Worm (Caenorhabditis elegans) whole organism, mixed stage, embryonic: ENCODE measurements around the gene srh-78.

ENCODE experiments used
- M03D4.4 ChIP-seq: sonication (generic microtip); optimal IDR thresholded peaks from 2 replicates; lab custom pipeline; 2017; ENCODE audit warnings: mild to moderate bottlenecking, missing genetic modification characterization, missing compliant biosample characterization
- bed-3 ChIP-seq: fragments of 200-800 bp; sonication (Bioruptor generic); optimal IDR thresholded peaks from 3 replicates; lab custom pipeline; 2018; ENCODE audit warnings: mild to moderate bottlenecking, missing genetic modification characterization, moderate library complexity, missing compliant biosample characterization
- blmp-1 ChIP-seq: fragments of 150-350 bp; optimal IDR thresholded peaks from 2 replicates; lab custom pipeline; 2014; ENCODE audit warnings: missing biosample characterization, missing genetic modification characterization
- ceh-39 ChIP-seq: fragments of 150-350 bp; optimal IDR thresholded peaks from 2 replicates; lab custom pipeline; 2014; ENCODE audit warnings: missing biosample characterization, missing genetic modification characterization
- ceh-43 ChIP-seq: fragments of 200-800 bp; sonication (Bioruptor generic); optimal IDR thresholded peaks from 2 replicates; lab custom pipeline; 2018; ENCODE audit warnings: mild to moderate bottlenecking, missing genetic modification characterization, moderate library complexity, missing compliant biosample characterization
- ceh-83 ChIP-seq: fragments of 200-800 bp; sonication (Bioruptor generic); optimal IDR thresholded peaks from 2 replicates; lab custom pipeline; 2018; ENCODE audit warnings: mild to moderate bottlenecking, missing genetic modification characterization, missing compliant biosample characterization
- ces-1 ChIP-seq: fragments of 150-350 bp; optimal IDR thresholded peaks from 2 replicates; lab custom pipeline; 2014; ENCODE audit warnings: missing biosample characterization, missing genetic modification reagents, missing genetic modification characterization
- cnd-1 ChIP-seq: fragments of 200-800 bp; sonication (Bioruptor generic); optimal IDR thresholded peaks from 2 replicates; lab custom pipeline; 2018; ENCODE audit warnings: mild to moderate bottlenecking, missing genetic modification characterization, missing compliant biosample characterization
- drap-1 ChIP-seq: fragments of 200-800 bp; sonication (Bioruptor generic); optimal IDR thresholded peaks from 3 replicates; lab custom pipeline; 2018; ENCODE audit warnings: mild to moderate bottlenecking, missing genetic modification characterization, missing compliant biosample characterization
- elt-1 ChIP-seq: sonication (generic microtip); optimal IDR thresholded peaks from 2 replicates; lab custom pipeline; 2017; ENCODE audit warnings: missing genetic modification characterization, mild to moderate bottlenecking, missing compliant biosample characterization, antibody characterized with exemption, moderate library complexity, borderline replicate concordance; ENCODE audit not compliant: insufficient read depth
- elt-3 ChIP-seq: fragments of 150-350 bp; optimal IDR thresholded peaks from 2 replicates; lab custom pipeline; 2014; ENCODE audit warnings: missing biosample characterization, missing genetic modification characterization
- ham-2 ChIP-seq: fragments of 200-800 bp; sonication (Bioruptor generic); optimal IDR thresholded peaks from 2 replicates; lab custom pipeline; 2018; ENCODE audit warnings: mild to moderate bottlenecking, missing genetic modification characterization, missing compliant biosample characterization
- hlh-1 ChIP-seq: fragments of 150-350 bp; optimal IDR thresholded peaks from 2 replicates; lab custom pipeline; 2014; ENCODE audit warnings: missing biosample characterization, missing genetic modification reagents, missing genetic modification characterization
- lin-32 ChIP-seq: fragments of 200-800 bp; sonication (Bioruptor generic); optimal IDR thresholded peaks from 2 replicates; lab custom pipeline; 2018; ENCODE audit warnings: mild to moderate bottlenecking, missing genetic modification characterization, missing compliant biosample characterization
- lsy-2 ChIP-seq: fragments of 150-350 bp; optimal IDR thresholded peaks from 2 replicates; lab custom pipeline; 2014; ENCODE audit warnings: missing biosample characterization, missing genetic modification characterization
- mab-5 ChIP-seq: fragments of 150-350 bp; optimal IDR thresholded peaks from 2 replicates; lab custom pipeline; 2014; ENCODE audit warnings: missing biosample characterization, missing genetic modification characterization
- mep-1 ChIP-seq: fragments of 150-350 bp; optimal IDR thresholded peaks from 2 replicates; lab custom pipeline; 2017; ENCODE audit warnings: missing biosample characterization, missing genetic modification reagents, missing genetic modification characterization, inconsistent platforms
- mls-2 ChIP-seq: sonication (generic microtip); optimal IDR thresholded peaks from 2 replicates; lab custom pipeline; 2016; ENCODE audit warnings: mild to moderate bottlenecking, missing genetic modification characterization, moderate library complexity, missing compliant biosample characterization
- nhr-12 ChIP-seq: fragments of 150-350 bp; optimal IDR thresholded peaks from 2 replicates; lab custom pipeline; 2014; ENCODE audit warnings: missing biosample characterization, missing genetic modification characterization
- nhr-2 ChIP-seq: fragments of 150-350 bp; optimal IDR thresholded peaks from 2 replicates; lab custom pipeline; 2014; ENCODE audit warnings: missing biosample characterization, missing genetic modification characterization
- nhr-237 ChIP-seq: fragments of 150-350 bp; optimal IDR thresholded peaks from 2 replicates; lab custom pipeline; 2014; ENCODE audit warnings: missing biosample characterization, missing genetic modification characterization
- nhr-28 ChIP-seq: fragments of 150-350 bp; optimal IDR thresholded peaks from 2 replicates; lab custom pipeline; 2014; ENCODE audit warnings: missing biosample characterization, missing genetic modification characterization
- nhr-76 ChIP-seq: sonication (generic microtip); optimal IDR thresholded peaks from 2 replicates; lab custom pipeline; 2017; ENCODE audit warnings: missing biosample characterization, missing genetic modification characterization
- sem-2 ChIP-seq: fragments of 200-800 bp; sonication (Bioruptor generic); optimal IDR thresholded peaks from 2 replicates; lab custom pipeline; 2018; ENCODE audit warnings: mild to moderate bottlenecking, missing genetic modification characterization, missing compliant biosample characterization
- sptf-1 ChIP-seq: sonication (generic microtip); optimal IDR thresholded peaks from 2 replicates; lab custom pipeline; 2017; ENCODE audit warnings: mild to moderate bottlenecking, missing genetic modification characterization, moderate library complexity, missing compliant biosample characterization
- tbx-8 ChIP-seq: fragments of 200-800 bp; sonication (Bioruptor generic); optimal IDR thresholded peaks from 2 replicates; lab custom pipeline; 2018; ENCODE audit warnings: mild to moderate bottlenecking, missing genetic modification characterization, moderate library complexity, missing compliant biosample characterization
- unc-120 ChIP-seq: sonication (generic microtip); optimal IDR thresholded peaks from 2 replicates; lab custom pipeline; 2017; ENCODE audit warnings: missing genetic modification characterization, missing compliant biosample characterization; ENCODE audit not compliant: poor library complexity, severe bottlenecking
- unc-62 ChIP-seq: fragments of 150-350 bp; optimal IDR thresholded peaks from 2 replicates; lab custom pipeline; 2014; ENCODE audit warnings: missing biosample characterization, missing genetic modification reagents, missing genetic modification characterization

The srh-78 gene

DNA sequence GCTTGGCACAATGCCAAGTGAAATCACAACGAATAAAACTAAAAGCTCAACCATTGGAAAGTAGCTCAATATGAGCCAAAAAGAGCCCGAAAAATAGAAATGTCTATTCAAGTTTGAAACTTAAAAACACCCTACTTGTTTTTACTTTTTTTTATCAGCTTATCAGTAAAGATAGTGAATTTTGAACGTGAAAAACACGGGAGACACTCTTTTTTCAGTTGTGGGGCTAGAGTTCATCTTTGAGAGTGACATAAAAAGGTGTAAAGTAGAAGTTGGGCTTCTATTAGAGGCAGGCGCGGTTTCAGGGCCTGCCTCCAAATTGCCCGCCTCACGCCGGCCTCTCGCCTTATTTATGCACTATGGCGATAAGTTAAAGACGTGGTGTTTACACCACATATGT lies 34.7 kb downstream of the srh-78 start, which contains the start of gene oac-39:
oac-39 (minus strand) TSS at position 101 of the 400 bp plus-strand sequence.
- TF ChIP-seq blmp-1 (tag; lab: Kevin White, UChicago): no peak
- TF ChIP-seq nhr-2 (tag; lab: Kevin White, UChicago): no peak
- no peak for TF ChIP-seq M03D4.4
- no peak for TF ChIP-seq ham-2 (GFP tag; lab: Kevin White, UChicago)
- no peak for TF ChIP-seq nhr-76 (tag; lab: Kevin White, UChicago)
- TF ChIP-seq ceh-83 (GFP tag; lab: Kevin White, UChicago): no peak
- no peak for TF ChIP-seq lsy-2 (tag; lab: Kevin White, UChicago)
- TF ChIP-seq ceh-43 (GFP tag; lab: Kevin White, UChicago): no peak
- no peak for TF ChIP-seq mep-1 (tag; lab: Kevin White, UChicago)
- TF ChIP-seq nhr-12 (tag; lab: Kevin White, UChicago): no peak
- TF ChIP-seq ces-1 (GFP tag; lab: Kevin White, UChicago): no peak
- TF ChIP-seq ceh-39 (tag; lab: Kevin White, UChicago): no peak
- no peak for TF ChIP-seq elt-1

DNA sequence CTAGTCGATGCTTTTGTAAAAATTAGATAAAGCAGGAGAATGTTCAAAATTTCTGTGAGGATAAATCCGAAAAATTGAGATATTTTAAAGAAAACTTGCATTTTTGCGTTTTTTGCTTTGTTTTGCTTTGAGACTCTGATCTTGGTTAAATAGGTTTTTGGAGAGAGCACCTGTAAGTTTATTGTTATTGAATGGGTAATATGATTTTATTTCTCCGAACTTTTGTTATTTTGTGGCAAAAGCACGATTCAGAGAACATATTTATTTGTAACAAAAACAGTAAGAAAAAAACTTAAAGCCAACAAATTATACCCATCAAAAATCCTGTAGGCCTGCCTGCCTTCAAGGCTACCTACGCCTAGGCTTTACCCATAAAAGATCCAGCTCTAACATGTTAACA lies 37.6 kb downstream of the srh-78 start, which contains the start of gene str-121:
str-121 (minus strand) TSS at position 101 of the 400 bp plus-strand sequence.
- TF ChIP-seq hlh-1 (no peak), ceh-39 (tag; lab: Kevin White, UChicago) (no peak)

DNA sequence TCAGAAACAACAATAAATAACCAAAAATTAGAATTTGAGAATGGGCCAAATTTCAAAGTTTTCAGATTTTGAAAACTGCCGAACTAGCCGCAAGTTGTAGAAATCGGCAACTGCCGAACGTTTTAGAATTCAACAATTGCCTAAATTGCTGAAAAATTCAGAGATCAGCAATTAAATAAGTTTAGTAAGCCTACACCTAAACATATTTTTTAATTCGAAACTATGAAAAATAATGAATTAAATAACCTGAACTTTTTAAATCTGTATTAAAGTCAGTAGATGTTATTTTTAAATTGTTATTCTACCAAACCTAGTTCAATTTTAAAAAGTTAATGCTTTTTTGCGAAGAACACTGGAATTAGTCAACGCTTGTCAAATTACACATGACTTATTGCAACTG lies 41.8 kb downstream of the srh-78 start, which contains the start of gene nhr-204:
nhr-204 (minus strand) TSS at position 101 of the 400 bp plus-strand sequence.
- no peak for TF ChIP-seq sem-2 (GFP tag; lab: Kevin White, UChicago)
- no peak for TF ChIP-seq ham-2 (GFP tag; lab: Kevin White, UChicago)
- no peak for TF ChIP-seq lin-32 (GFP tag; lab: Kevin White, UChicago)
- TF ChIP-seq unc-62 (GFP tag; lab: Kevin White, UChicago): no peak
- TF ChIP-seq drap-1 (GFP tag; lab: Kevin White, UChicago): no peak
- TF ChIP-seq elt-3 (tag; lab: Kevin White, UChicago): no peak
- no peak for TF ChIP-seq sptf-1 (tag; lab: Kevin White, UChicago)
- TF ChIP-seq nhr-12 (tag; lab: Kevin White, UChicago): no peak
- no peak for TF ChIP-seq bed-3 (GFP tag; lab: Kevin White, UChicago)
- no peak for TF ChIP-seq ces-1 (GFP tag; lab: Kevin White, UChicago)
- TF ChIP-seq blmp-1 (tag; lab: Kevin White, UChicago): no peak
- TF ChIP-seq, all 35 proteins: peak for 0

DNA sequence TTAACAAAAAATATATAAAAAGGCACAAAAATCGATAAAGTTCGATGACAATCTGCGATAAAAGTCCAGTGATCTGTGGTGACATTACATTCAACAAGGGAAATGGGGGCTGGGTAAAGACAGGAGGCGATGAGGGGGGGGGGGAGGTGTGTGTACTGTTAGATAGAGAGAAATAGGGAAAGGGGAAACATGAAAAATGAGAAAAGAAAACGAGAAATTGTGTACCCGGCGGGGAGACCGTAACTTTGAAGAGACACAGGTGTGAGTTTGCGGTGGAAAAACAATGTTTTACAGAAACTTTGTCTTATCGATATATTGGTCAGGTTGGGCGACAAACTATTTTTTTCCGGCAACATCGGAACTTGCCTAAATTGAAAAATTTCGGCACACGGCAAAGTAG lies 43.4 kb downstream of the srh-78 start:
- TF ChIP-seq mls-2 (tag; lab: Kevin White, UChicago): no peak
- TF ChIP-seq bed-3 (GFP tag; lab: Kevin White, UChicago): no peak
- TF ChIP-seq nhr-28: no peak
- no peak for TF ChIP-seq elt-3 (tag; lab: Kevin White, UChicago)
- no peak for TF ChIP-seq ceh-39 (tag; lab: Kevin White, UChicago)
- TF ChIP-seq mab-5 (tag; lab: Kevin White, UChicago): no peak
- no peak for TF ChIP-seq lsy-2 (tag; lab: Kevin White, UChicago)
- TF ChIP-seq ham-2 (GFP tag; lab: Kevin White, UChicago): no peak
- TF ChIP-seq unc-120 (tag; lab: Kevin White, UChicago): no peak
- TF ChIP-seq cnd-1 (tag; lab: Kevin White, UChicago): no peak

DNA sequence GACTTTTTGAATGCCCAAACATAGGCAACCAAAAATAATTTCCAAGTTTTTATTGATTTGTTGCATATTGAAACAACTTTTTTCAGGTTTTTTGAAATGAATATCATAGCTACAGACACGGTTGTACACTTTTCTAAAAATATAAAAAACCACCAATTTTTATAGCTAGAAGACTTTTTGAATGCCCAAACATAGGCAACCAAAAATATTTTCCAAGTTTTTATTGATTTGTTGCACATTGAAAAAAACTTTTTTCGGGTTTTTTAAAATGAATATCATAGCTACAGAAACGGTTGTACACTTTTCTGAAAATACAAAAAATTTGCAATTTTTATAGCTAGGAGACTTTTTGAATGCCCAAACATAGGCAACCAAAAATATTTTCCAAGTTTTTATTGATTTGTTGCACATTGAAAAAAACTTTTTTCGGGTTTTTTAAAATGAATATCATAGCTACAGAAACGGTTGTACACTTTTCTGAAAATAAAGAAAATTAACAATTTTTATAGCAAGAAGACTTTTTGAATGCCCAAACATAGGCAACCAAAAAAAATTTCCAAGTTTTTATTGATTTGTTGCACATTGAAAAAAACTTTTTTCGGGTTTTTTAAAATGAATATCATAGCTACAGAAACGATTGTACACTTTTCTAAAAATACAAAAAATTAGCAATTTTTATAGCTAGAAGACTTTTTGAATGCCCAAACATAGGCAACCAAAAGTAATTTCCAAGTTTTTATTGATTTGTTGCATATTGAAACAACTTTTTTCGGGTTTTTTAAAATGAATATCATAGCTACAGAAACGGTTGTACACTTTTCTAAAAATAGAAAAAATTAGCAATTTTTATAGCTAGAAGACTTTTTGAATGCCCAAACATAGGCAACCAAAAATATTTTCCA lies 48.4 kb downstream of the srh-78 start:
- TF ChIP-seq M03D4.4: peak; percentile 89
- peak; percentile 63 for TF ChIP-seq mls-2 (tag; lab: Kevin White, UChicago)
- peak; percentile 54 for TF ChIP-seq nhr-2 (tag; lab: Kevin White, UChicago)
- TF ChIP-seq unc-62 (GFP tag; lab: Kevin White, UChicago): peak; percentile 47
- peak; percentile 99 for TF ChIP-seq unc-120 (tag; lab: Kevin White, UChicago)
- peak; percentile 23 for TF ChIP-seq nhr-237 (tag; lab: Kevin White, UChicago)
- TF ChIP-seq mab-5 (tag; lab: Kevin White, UChicago): peak; percentile 5
- TF ChIP-seq tbx-8: peak; percentile 46
- peak; percentile 80 for TF ChIP-seq bed-3 (GFP tag; lab: Kevin White, UChicago)
